Fruit fly (Drosophila melanogaster) whole organism, embryonic: Measurements from ENCODE around the gene CG8641.

Source experiments
- Ada2b ChIP-seq: fragments of 200-800 bp; sonication (Bioruptor generic); IDR thresholded peaks from 2 replicates; pipeline ENCODE4 v1.3.6; 2022; ENCODE audit warnings: missing biosample characterization, missing genetic modification characterization
- BEAF-32 ChIP-seq: fragments of 200-800 bp; sonication (Bioruptor generic); optimal IDR thresholded peaks from 3 replicates; lab custom pipeline; 2017; ENCODE audit warnings: missing biosample characterization, missing genetic modification characterization, mild to moderate bottlenecking, moderate library complexity, missing genetic modification reagents
- BtbVII ChIP-seq: fragments of 200-800 bp; sonication (Bioruptor generic); optimal IDR thresholded peaks from 3 replicates; lab custom pipeline; 2017; ENCODE audit warnings: missing biosample characterization, mild to moderate bottlenecking, missing genetic modification characterization
- CG1024 ChIP-seq: fragments of 200-800 bp; sonication (Bioruptor generic); IDR thresholded peaks from 2 replicates; pipeline ENCODE4 v1.3.6; 2022; ENCODE audit warnings: missing biosample characterization, missing genetic modification characterization
- CG11723 ChIP-seq: fragments of 200-800 bp; sonication (Bioruptor generic); optimal IDR thresholded peaks from 2 replicates; lab custom pipeline; 2017; ENCODE audit warnings: missing biosample characterization, mild to moderate bottlenecking, missing genetic modification characterization
- CG12744 ChIP-seq: fragments of 200-800 bp; sonication (Bioruptor generic); optimal IDR thresholded peaks from 2 replicates; lab custom pipeline; 2016; ENCODE audit warnings: missing biosample characterization, missing genetic modification characterization
- CG13424 ChIP-seq: fragments of 200-800 bp; sonication (Bioruptor generic); optimal IDR thresholded peaks from 2 replicates; lab custom pipeline; 2019; ENCODE audit warnings: missing biosample characterization, mild to moderate bottlenecking, missing genetic modification characterization, moderate library complexity
- CG13775 ChIP-seq: fragments of 200-800 bp; sonication (Bioruptor generic); optimal IDR thresholded peaks from 3 replicates; lab custom pipeline; 2017; ENCODE audit warnings: missing biosample characterization, mild to moderate bottlenecking, missing genetic modification characterization
- CG1529 ChIP-seq: fragments of 200-800 bp; sonication (Bioruptor generic); optimal IDR thresholded peaks from 3 replicates; lab custom pipeline; 2018; ENCODE audit warnings: missing biosample characterization, missing genetic modification characterization
- CG17186 ChIP-seq: fragments of 200-800 bp; sonication (Bioruptor generic); optimal IDR thresholded peaks from 3 replicates; lab custom pipeline; 2017; ENCODE audit warnings: missing biosample characterization, missing genetic modification reagents, missing genetic modification characterization
- CG18011 ChIP-seq: fragments of 200-800 bp; sonication (Bioruptor generic); optimal IDR thresholded peaks from 2 replicates; lab custom pipeline; 2017; ENCODE audit warnings: missing biosample characterization, missing genetic modification characterization, mild to moderate bottlenecking, moderate library complexity, missing genotype
- CG31365 ChIP-seq: fragments of 200-800 bp; sonication (Bioruptor generic); optimal IDR thresholded peaks from 2 replicates; lab custom pipeline; 2018; ENCODE audit warnings: missing biosample characterization, mild to moderate bottlenecking, missing genetic modification characterization
- CG32767 ChIP-seq: fragments of 200-800 bp; sonication (Bioruptor generic); IDR thresholded peaks from 2 replicates; pipeline ENCODE4 v1.3.6; 2022; ENCODE audit warnings: missing biosample characterization, missing genetic modification characterization
- CG4707 ChIP-seq: fragments of 200-800 bp; sonication (Bioruptor generic); optimal IDR thresholded peaks from 2 replicates; lab custom pipeline; 2018; ENCODE audit warnings: missing biosample characterization, mild to moderate bottlenecking, missing genetic modification characterization, moderate library complexity
- CG4820 ChIP-seq: fragments of 200-800 bp; sonication (Bioruptor generic); optimal IDR thresholded peaks from 3 replicates; lab custom pipeline; 2016; ENCODE audit warnings: missing biosample characterization, missing genetic modification characterization
- CG8089 ChIP-seq: fragments of 200-800 bp; sonication (Bioruptor generic); optimal IDR thresholded peaks from 3 replicates; lab custom pipeline; 2016; ENCODE audit warnings: missing biosample characterization, missing genetic modification characterization
- CG8924 ChIP-seq: fragments of 200-800 bp; optimal IDR thresholded peaks from 3 replicates; lab custom pipeline; 2019; ENCODE audit warnings: missing biosample characterization, mild to moderate bottlenecking, missing genetic modification characterization, moderate library complexity
- CoRest ChIP-seq: fragments of 200-800 bp; sonication (Bioruptor generic); optimal IDR thresholded peaks from 3 replicates; lab custom pipeline; 2018; ENCODE audit warnings: missing biosample characterization, mild to moderate bottlenecking, missing genetic modification characterization, moderate library complexity
- Dip2 ChIP-seq: fragments of 200-800 bp; sonication (Bioruptor generic); IDR thresholded peaks from 2 replicates; pipeline ENCODE4 v1.3.6; 2022; ENCODE audit warnings: missing biosample characterization, missing genetic modification characterization
- Dll ChIP-seq: fragments of 200-800 bp; sonication (Bioruptor generic); IDR thresholded peaks from 4 replicates; pipeline ENCODE4 v1.3.6; 2022; ENCODE audit warnings: missing biosample characterization, missing genetic modification characterization; ENCODE audit not compliant: partially characterized antibody
- E2f1 ChIP-seq: fragments of 200-800 bp; sonication (Bioruptor generic); IDR thresholded peaks from 2 replicates; pipeline ENCODE4 v1.3.6; 2022; ENCODE audit warnings: missing biosample characterization, missing genetic modification characterization
- Eip74EF ChIP-seq, 2 experiments: fragments of 200-800 bp in 1 of 2; fragments of >200 bp in 1 of 2; sonication (Bioruptor generic) in 1 of 2; optimal IDR thresholded peaks; 2 replicates each; lab custom pipeline; 2017 to 2019; ENCODE audit warnings: missing biosample characterization in 2 of 2, missing genetic modification characterization in 2 of 2, mild to moderate bottlenecking in 1 of 2, moderate library complexity in 1 of 2
- HHEX ChIP-seq: fragments of 200-800 bp; sonication (Bioruptor generic); optimal IDR thresholded peaks from 3 replicates; lab custom pipeline; 2017; ENCODE audit warnings: missing biosample characterization, mild to moderate bottlenecking, missing genetic modification characterization, missing genetic modification reagents
- HLH4C ChIP-seq: fragments of 200-800 bp; sonication (Bioruptor generic); IDR thresholded peaks from 3 replicates; pipeline ENCODE4 v1.3.6; 2022; ENCODE audit warnings: missing biosample characterization, missing genetic modification characterization; ENCODE audit not compliant: partially characterized antibody
- Hr51 ChIP-seq, 2 experiments: fragments of 200-800 bp; sonication (Bioruptor generic); optimal IDR thresholded peaks; 2 replicates in 1 of 2; 3 replicates in 1 of 2; lab custom pipeline; 2016 to 2018; ENCODE audit warnings: missing biosample characterization in 2 of 2, missing genetic modification characterization in 2 of 2, mild to moderate bottlenecking in 1 of 2, moderate library complexity in 1 of 2
- Opbp ChIP-seq: fragments of 200-800 bp; sonication (Bioruptor generic); IDR thresholded peaks from 3 replicates; pipeline ENCODE4 v1.3.6; 2022; ENCODE audit warnings: missing biosample characterization, missing genetic modification characterization; ENCODE audit not compliant: partially characterized antibody
- Ptx1 ChIP-seq: fragments of 200-800 bp; sonication (Bioruptor generic); IDR thresholded peaks from 2 replicates; pipeline ENCODE4 v1.3.6; 2022; ENCODE audit warnings: missing biosample characterization, missing genetic modification characterization
- Ravus ChIP-seq: fragments of 200-800 bp; sonication (Bioruptor generic); IDR thresholded peaks from 2 replicates; pipeline ENCODE4 v1.3.6; 2022; ENCODE audit warnings: missing biosample characterization, missing genetic modification characterization
- Side ChIP-seq: fragments of 200-800 bp; sonication (Bioruptor generic); optimal IDR thresholded peaks from 2 replicates; lab custom pipeline; 2016; ENCODE audit warnings: missing biosample characterization, missing genetic modification characterization
- Sox100B ChIP-seq: fragments of 200-800 bp; sonication (Bioruptor generic); optimal IDR thresholded peaks from 3 replicates; lab custom pipeline; 2018; ENCODE audit warnings: missing biosample characterization, mild to moderate bottlenecking, missing genetic modification characterization
- Sox102F ChIP-seq: fragments of 200-800 bp; sonication (Bioruptor generic); optimal IDR thresholded peaks from 2 replicates; lab custom pipeline; 2018; ENCODE audit warnings: missing biosample characterization, mild to moderate bottlenecking, missing genetic modification characterization, moderate library complexity
- Trl ChIP-seq, 3 experiments: fragments of >200 bp in 2 of 3; fragments of 200-800 bp in 1 of 3; sonication (Bioruptor generic) in 1 of 3; optimal IDR thresholded peaks; 2 replicates in 1 of 3; 3 replicates in 2 of 3; lab custom pipeline; 2016 to 2017; ENCODE audit warnings: missing biosample characterization in 1 of 3, missing genetic modification characterization in 1 of 3
- aop ChIP-seq: fragments of 200-800 bp; sonication (Bioruptor generic); IDR thresholded peaks from 2 replicates; pipeline ENCODE4 v1.3.6; 2022; ENCODE audit warnings: missing biosample characterization, missing genetic modification characterization
- btn ChIP-seq: fragments of 200-800 bp; sonication (Bioruptor generic); optimal IDR thresholded peaks from 2 replicates; lab custom pipeline; 2016; ENCODE audit warnings: missing biosample characterization, missing genetic modification characterization
- danr ChIP-seq: fragments of 200-800 bp; sonication (Bioruptor generic); IDR thresholded peaks from 2 replicates; pipeline ENCODE4 v1.3.6; 2022; ENCODE audit warnings: missing biosample characterization, missing genetic modification characterization
- dm ChIP-seq: fragments of 200-800 bp; sonication (Bioruptor generic); optimal IDR thresholded peaks from 3 replicates; lab custom pipeline; 2016; ENCODE audit warnings: missing biosample characterization, missing genetic modification characterization
- dmrt11E ChIP-seq: fragments of 200-800 bp; sonication (Bioruptor generic); optimal IDR thresholded peaks from 3 replicates; lab custom pipeline; 2018; ENCODE audit warnings: missing biosample characterization, mild to moderate bottlenecking, missing genetic modification characterization, moderate library complexity
- eve ChIP-seq, 2 experiments: fragments of >200 bp; optimal IDR thresholded peaks; 2 replicates each; lab custom pipeline; 2017; ENCODE audit warnings: missing biosample characterization in 2 of 2, missing genetic modification characterization in 2 of 2
- fd102C ChIP-seq: fragments of 200-800 bp; sonication (Bioruptor generic); optimal IDR thresholded peaks from 2 replicates; lab custom pipeline; 2018; ENCODE audit warnings: missing biosample characterization, mild to moderate bottlenecking, missing genetic modification characterization, moderate library complexity
- ham ChIP-seq: fragments of 200-800 bp; sonication (Bioruptor generic); IDR thresholded peaks from 2 replicates; pipeline ENCODE4 v1.3.6; 2022; ENCODE audit warnings: missing biosample characterization, missing genetic modification characterization
- hkb ChIP-seq, 2 experiments: fragments of 200-800 bp in 1 of 2; fragments of >200 bp in 1 of 2; sonication (Bioruptor generic) in 1 of 2; IDR thresholded peaks in 1 of 2; optimal IDR thresholded peaks in 1 of 2; 2 replicates each; pipeline versions ENCODE4 v1.3.6 to Lab custom; 2017 to 2022; ENCODE audit warnings: missing biosample characterization in 1 of 2, missing genetic modification characterization in 1 of 2
- nmo ChIP-seq: fragments of 200-800 bp; sonication (Bioruptor generic); optimal IDR thresholded peaks from 2 replicates; lab custom pipeline; 2018; ENCODE audit warnings: missing biosample characterization, mild to moderate bottlenecking, missing genetic modification characterization, moderate library complexity
- oc ChIP-seq: fragments of 200-800 bp; sonication (Bioruptor generic); optimal IDR thresholded peaks from 2 replicates; lab custom pipeline; 2018; ENCODE audit warnings: missing biosample characterization, mild to moderate bottlenecking, missing genetic modification characterization, moderate library complexity
- row ChIP-seq: fragments of 200-800 bp; sonication (Bioruptor generic); IDR thresholded peaks from 3 replicates; pipeline ENCODE4 v1.3.6; 2022; ENCODE audit warnings: missing biosample characterization, missing genetic modification characterization
- run ChIP-seq: fragments of 200-800 bp; sonication (Bioruptor generic); optimal IDR thresholded peaks from 3 replicates; lab custom pipeline; 2018; ENCODE audit warnings: missing biosample characterization, mild to moderate bottlenecking, missing genetic modification characterization
- sima ChIP-seq: fragments of 200-800 bp; sonication (Bioruptor generic); optimal IDR thresholded peaks from 2 replicates; lab custom pipeline; 2016; ENCODE audit warnings: missing biosample characterization, missing genetic modification characterization
- stc ChIP-seq: fragments of 200-800 bp; sonication (Bioruptor generic); IDR thresholded peaks from 2 replicates; pipeline ENCODE4 v1.3.6; 2022; ENCODE audit warnings: missing biosample characterization, missing genetic modification characterization

CG8641 gene

dm6 chr3L:7087347-7087746 lies 10.1 kb upstream of the CG8641 start (continued):
- no peak for TF ChIP-seq Side (GFP tag; lab: Kevin White, UChicago)
- no peak for TF ChIP-seq Eip74EF (GFP tag; optimal IDR thresholded peaks at IDR 0.05; lab: Kevin White, UChicago)
- no peak for TF ChIP-seq CG1529 (GFP tag; lab: Kevin White, UChicago)
- no peak for TF ChIP-seq Dll (GFP tag; lab: Robert Waterston, UW)
- TF ChIP-seq CG4820 = no peak
- no peak for TF ChIP-seq dm (GFP tag; lab: Kevin White, UChicago)
- TF ChIP-seq HHEX (GFP tag; lab: Kevin White, UChicago) = no peak
- no peak for TF ChIP-seq CG8089 (GFP tag; lab: Kevin White, UChicago)
- TF ChIP-seq aop (GFP tag; lab: Robert Waterston, UW) = no peak
- TF ChIP-seq CoRest (tag; lab: Kevin White, UChicago) = no peak
- TF ChIP-seq oc (tag; lab: Kevin White, UChicago) = no peak
- TF ChIP-seq sima (GFP tag; lab: Kevin White, UChicago) = no peak
- no peak for TF ChIP-seq CG17186 (GFP tag; lab: Kevin White, UChicago)
- TF ChIP-seq BtbVII (GFP tag; lab: Kevin White, UChicago) = no peak
- TF ChIP-seq Dip2 (GFP tag; lab: Robert Waterston, UW) = no peak
- TF ChIP-seq CG4707 (GFP tag; lab: Kevin White, UChicago) = no peak
- no peak for TF ChIP-seq HLH4C (GFP tag; lab: Robert Waterston, UW)

dm6 chr3L:7086558-7087059 lies 9.3 kb upstream of the CG8641 start, which contains the start of gene Cpr65Ea:
Gene Cpr65Ea, minus strand, starts transcription at chr3L:7086608.
- TF ChIP-seq Hr51 (GFP tag; optimal IDR thresholded peaks at IDR 0.05; lab: Kevin White, UChicago) (peak in 1 of 2 experiments; percentile 76), btn (GFP tag; lab: Kevin White, UChicago) (no peak), Ravus (GFP tag; lab: Robert Waterston, UW) (no peak), CG8924 (tag; lab: Kevin White, UChicago) (peak; percentile 11), HLH4C (GFP tag; lab: Robert Waterston, UW) (no peak), dmrt11E (tag; lab: Kevin White, UChicago) (no peak), Sox102F (GFP tag; lab: Kevin White, UChicago) (peak; percentile 56), Opbp (no peak), Eip74EF (GFP tag; optimal IDR thresholded peaks at IDR 0.05; lab: Kevin White, UChicago) (peak in 1 of 2 experiments; percentile 11), CG1024 (GFP tag; lab: Robert Waterston, UW) (no peak), Ptx1 (peak; percentile 49), eve (GFP tag; optimal IDR thresholded peaks at IDR 0.05; lab: Kevin White, UChicago) (no peak), CG32767 (GFP tag; lab: Robert Waterston, UW) (0 out of 2 replicates have a peak, but pooled peaks have one; percentile 15), Sox100B (GFP tag; lab: Kevin White, UChicago) (peak; percentile 30), ham (no peak), CG31365 (tag; lab: Kevin White, UChicago) (no peak), CG13775 (no peak), row (GFP tag; lab: Robert Waterston, UW) (peak; percentile 56), danr (GFP tag; lab: Robert Waterston, UW) (no peak), BEAF-32 (GFP tag; lab: Kevin White, UChicago) (no peak), CG18011 (no peak), CG13424 (tag; lab: Kevin White, UChicago) (peak; percentile 47), Ada2b (GFP tag; lab: Robert Waterston, UW) (0 out of 2 replicates have a peak, but pooled peaks have one; percentile 12), CG12744 (GFP tag; lab: Kevin White, UChicago) (no peak), stc (GFP tag; lab: Robert Waterston, UW) (peak; percentile 32; the same call in 1 of the 2 replicates), fd102C (no peak), run (tag; lab: Kevin White, UChicago) (no peak), Trl (optimal IDR thresholded peaks at IDR 0.05; lab: Kevin White, UChicago) (no peak), Trl (GFP tag; optimal IDR thresholded peaks at IDR 0.05; lab: Kevin White, UChicago) (no peak), E2f1 (GFP tag; lab: Robert Waterston, UW) (peak; percentile 20; the same call in 1 of the 2 replicates), nmo (GFP tag; lab: Kevin White, UChicago) (peak; percentile 11), CG11723 (GFP tag; lab: Kevin White, UChicago) (no peak), hkb (optimal IDR thresholded peaks at IDR 0.05; lab: Kevin White, UChicago) (no peak), hkb (GFP tag; IDR thresholded peaks at IDR 0.05; lab: Robert Waterston, UW) (peak; percentile 21; the same call in 1 of the 2 replicates)
